Worm (Caenorhabditis elegans) whole organism, L3 larva: ENCODE measurements around the gene ZK856.5.
A peak's percentile ranks its signal among the peaks of the same experiment; 100 is the strongest.

Source experiments
- ama-1 ChIP-seq: fragments of 150-350 bp; optimal IDR thresholded peaks from 2 replicates; lab custom pipeline; 2018
- ceh-16 ChIP-seq: sonication (generic microtip); optimal IDR thresholded peaks from 2 replicates; lab custom pipeline; 2017; ENCODE audit warnings: missing biosample characterization, missing genetic modification characterization
- ceh-28 ChIP-seq: fragments of 150-350 bp; optimal IDR thresholded peaks from 2 replicates; lab custom pipeline; 2014; ENCODE audit warnings: missing biosample characterization, missing genetic modification reagents, missing genetic modification characterization
- egl-5 ChIP-seq: fragments of 150-350 bp; optimal IDR thresholded peaks from 2 replicates; lab custom pipeline; 2017; ENCODE audit warnings: missing biosample characterization, missing genetic modification reagents, missing genetic modification characterization, inconsistent platforms
- elt-1 ChIP-seq: fragments of 150-350 bp; optimal IDR thresholded peaks from 2 replicates; lab custom pipeline; 2014; ENCODE audit warnings: missing biosample characterization, missing genetic modification characterization
- elt-2 ChIP-seq: sonication (generic microtip); optimal IDR thresholded peaks from 2 replicates; lab custom pipeline; 2016; ENCODE audit warnings: missing genetic modification reagents, mild to moderate bottlenecking, missing genetic modification characterization, missing compliant biosample characterization
- fkh-10 ChIP-seq: sonication (generic microtip); optimal IDR thresholded peaks from 2 replicates; lab custom pipeline; 2017; ENCODE audit warnings: missing biosample characterization, missing genetic modification reagents, missing genetic modification characterization
- fkh-2 ChIP-seq: fragments of 150-350 bp; optimal IDR thresholded peaks from 2 replicates; lab custom pipeline; 2014; ENCODE audit warnings: missing biosample characterization, missing genetic modification reagents, missing genetic modification characterization
- hmg-11 ChIP-seq: sonication (generic microtip); optimal IDR thresholded peaks from 2 replicates; lab custom pipeline; 2016; ENCODE audit warnings: missing genetic modification characterization, missing compliant biosample characterization
- jun-1 ChIP-seq: fragments of 150-350 bp; optimal IDR thresholded peaks from 2 replicates; lab custom pipeline; 2014; ENCODE audit warnings: missing biosample characterization, missing genetic modification reagents, missing genetic modification characterization
- lin-15B ChIP-seq: fragments of 150-350 bp; optimal IDR thresholded peaks from 2 replicates; lab custom pipeline; 2014; ENCODE audit warnings: missing biosample characterization, missing genetic modification characterization
- lin-39 ChIP-seq: fragments of 150-350 bp; optimal IDR thresholded peaks from 2 replicates; lab custom pipeline; 2018; ENCODE audit warnings: missing biosample characterization, missing genetic modification reagents, missing genetic modification characterization
- lsy-12 ChIP-seq: sonication (generic microtip); optimal IDR thresholded peaks from 2 replicates; lab custom pipeline; 2016; ENCODE audit warnings: mild to moderate bottlenecking, missing genetic modification characterization, missing compliant biosample characterization
- mdl-1 ChIP-seq: fragments of 150-350 bp; optimal IDR thresholded peaks from 2 replicates; lab custom pipeline; 2014; ENCODE audit warnings: missing biosample characterization, missing genetic modification characterization
- mml-1 ChIP-seq: fragments of 150-350 bp; sonication (generic microtip); optimal IDR thresholded peaks from 3 replicates; lab custom pipeline; 2014; ENCODE audit warnings: missing biosample characterization, missing genetic modification characterization
- nfya-1 ChIP-seq: sonication (generic microtip); optimal IDR thresholded peaks from 2 replicates; lab custom pipeline; 2017; ENCODE audit warnings: missing genetic modification characterization, mild to moderate bottlenecking, missing compliant biosample characterization, antibody characterized with exemption, moderate library complexity; ENCODE audit not compliant: insufficient read depth
- nhr-11 ChIP-seq: fragments of 150-350 bp; optimal IDR thresholded peaks from 2 replicates; lab custom pipeline; 2014; ENCODE audit warnings: missing biosample characterization, missing genetic modification characterization
- nhr-25 ChIP-seq: sonication (generic microtip); optimal IDR thresholded peaks from 2 replicates; lab custom pipeline; 2017; ENCODE audit warnings: missing biosample characterization, missing genetic modification characterization
- nhr-28 ChIP-seq: fragments of 150-350 bp; optimal IDR thresholded peaks from 2 replicates; lab custom pipeline; 2014; ENCODE audit warnings: missing biosample characterization, missing genetic modification characterization
- nhr-43 ChIP-seq: sonication (generic microtip); optimal IDR thresholded peaks from 2 replicates; lab custom pipeline; 2016; ENCODE audit warnings: mild to moderate bottlenecking, missing genetic modification characterization, missing compliant biosample characterization; ENCODE audit not compliant: poor library complexity, severe bottlenecking
- nhr-67 ChIP-seq: fragments of 150-350 bp; optimal IDR thresholded peaks from 2 replicates; lab custom pipeline; 2014; ENCODE audit warnings: missing biosample characterization, missing genetic modification characterization
- nhr-76 ChIP-seq: fragments of 150-350 bp; sonication (generic microtip); optimal IDR thresholded peaks from 5 replicates; lab custom pipeline; 2014; ENCODE audit warnings: missing biosample characterization, missing genetic modification characterization
- nhr-77 ChIP-seq: fragments of 150-350 bp; optimal IDR thresholded peaks from 2 replicates; lab custom pipeline; 2014; ENCODE audit warnings: missing biosample characterization, missing genetic modification characterization
- pha-4 ChIP-seq: fragments of 150-350 bp; optimal IDR thresholded peaks from 2 replicates; lab custom pipeline; 2014; ENCODE audit warnings: missing biosample characterization, missing genetic modification reagents, missing genetic modification characterization
- pqm-1 ChIP-seq: fragments of 150-350 bp; optimal IDR thresholded peaks from 2 replicates; lab custom pipeline; 2017; ENCODE audit warnings: missing biosample characterization, missing genetic modification characterization, inconsistent platforms
- skn-1 ChIP-seq: fragments of 150-350 bp; optimal IDR thresholded peaks from 2 replicates; lab custom pipeline; 2014; ENCODE audit warnings: missing biosample characterization, missing genetic modification characterization
- snpc-4 ChIP-seq: fragments of 150-350 bp; optimal IDR thresholded peaks from 2 replicates; lab custom pipeline; 2014; ENCODE audit warnings: missing biosample characterization, missing genetic modification characterization
- unc-39 ChIP-seq: sonication (generic microtip); optimal IDR thresholded peaks from 4 replicates; lab custom pipeline; 2017; ENCODE audit warnings: missing biosample characterization, missing genetic modification characterization
- zag-1 ChIP-seq: fragments of 150-350 bp; optimal IDR thresholded peaks from 2 replicates; lab custom pipeline; 2014; ENCODE audit warnings: missing biosample characterization, missing genetic modification characterization

Gene ZK856.5

ce11 chrV:10190081-10190556, at the start of gene ZK856.5:
Gene ZK856.5, minus strand, starts transcription at chrV:10190131.
- TF ChIP-seq elt-2 (tag; lab: Kevin White, UChicago) (peak; percentile 91), hmg-11 (tag; lab: Kevin White, UChicago) (no peak), nhr-76 (tag; lab: Kevin White, UChicago) (no peak), nhr-77 (tag; lab: Kevin White, UChicago) (no peak), nhr-43 (no peak), pha-4 (tag; lab: Kevin White, UChicago) (peak; percentile 14), pqm-1 (peak; percentile 94), ceh-16 (tag; lab: Kevin White, UChicago) (no peak)

ce11 chrV:10238665-10239064, 48.7 kb upstream of the ZK856.5 start, which contains the start of gene fubl-1:
Gene fubl-1, minus strand, starts transcription at chrV:10238866.
- TF ChIP-seq nhr-77 (tag; lab: Kevin White, UChicago) (no peak), pha-4 (tag; lab: Kevin White, UChicago) (peak; percentile 6), pqm-1 (no peak), unc-39 (tag; lab: Kevin White, UChicago) (no peak), fkh-2 (no peak), fkh-10 (GFP tag; lab: Kevin White, UChicago) (no peak), nhr-25 (tag; lab: Kevin White, UChicago) (no peak), lin-39 (tag; lab: Kevin White, UChicago) (peak; percentile 61), zag-1 (no peak), ama-1 (lab: Kevin White, UChicago) (peak; percentile 39), mdl-1 (tag; lab: Kevin White, UChicago) (no peak), lin-15B (tag; lab: Kevin White, UChicago) (peak; percentile 73), snpc-4 (tag; lab: Kevin White, UChicago) (no peak), hmg-11 (tag; lab: Kevin White, UChicago) (peak; percentile 9), ceh-16 (tag; lab: Kevin White, UChicago) (no peak), nfya-1 (tag; lab: Kevin White, UChicago) (peak; percentile 50), nhr-76 (tag; lab: Kevin White, UChicago) (no peak), elt-2 (tag; lab: Kevin White, UChicago) (peak; percentile 2), jun-1 (tag; lab: Kevin White, UChicago) (no peak), nhr-67 (tag; lab: Kevin White, UChicago) (no peak), nhr-11 (tag; lab: Kevin White, UChicago) (no peak), lsy-12 (no peak)

ce11 chrV:10237959-10238444, 48.1 kb upstream of the ZK856.5 start:
- TF ChIP-seq nhr-11 (tag; lab: Kevin White, UChicago) = no peak
- peak; percentile 6 for TF ChIP-seq ama-1 (lab: Kevin White, UChicago)
- TF ChIP-seq, all 47 proteins: peak for 1

- TF ChIP-seq jun-1 (tag; lab: Kevin White, UChicago) (no peak), nfya-1 (tag; lab: Kevin White, UChicago) (no peak), nhr-76 (tag; lab: Kevin White, UChicago) (no peak), egl-5 (tag; lab: Kevin White, UChicago) (no peak)
Observed at ce11 chrV:10237171-10237570, 47.2 kb upstream of the ZK856.5 start.

- TF ChIP-seq lin-15B (tag; lab: Kevin White, UChicago) = no peak
- no peak for TF ChIP-seq ceh-28 (tag; lab: Kevin White, UChicago)
- TF ChIP-seq ceh-16 (tag; lab: Kevin White, UChicago) = no peak
- TF ChIP-seq mdl-1 (tag; lab: Kevin White, UChicago) = no peak
- no peak for TF ChIP-seq nhr-77 (tag; lab: Kevin White, UChicago)
- no peak for TF ChIP-seq nhr-67 (tag; lab: Kevin White, UChicago)
- TF ChIP-seq hmg-11 (tag; lab: Kevin White, UChicago) = no peak
- TF ChIP-seq elt-1 (tag; lab: Kevin White, UChicago) = no peak
- TF ChIP-seq nhr-76 (tag; lab: Kevin White, UChicago) = no peak
- no peak for TF ChIP-seq nhr-28 (tag; lab: Kevin White, UChicago)
Observed at ce11 chrV:10233330-10233729, 43.4 kb upstream of the ZK856.5 start, which contains the start of gene str-182. Gene str-182, minus strand, starts transcription at chrV:10233430.

- TF ChIP-seq mml-1 = no peak
- no peak for TF ChIP-seq mdl-1 (tag; lab: Kevin White, UChicago)
- no peak for TF ChIP-seq skn-1 (tag; lab: Kevin White, UChicago)
- no peak for TF ChIP-seq jun-1 (tag; lab: Kevin White, UChicago)
Observed at ce11 chrV:10230932-10231331, 41.0 kb upstream of the ZK856.5 start, which contains the start of gene fipr-6. Gene fipr-6, plus strand, starts transcription at chrV:10231232.
